Worm (Caenorhabditis elegans) whole organism, L3 larva: ENCODE measurements around the gene bath-1.
"Not testable (repeated sequence)": the region's sequence is repeated elsewhere in the genome, so short reads cannot be mapped to it uniquely, and the experiment has no call there.

ENCODE experiments used
- ZK546.5 ChIP-seq: sonication (generic microtip); optimal IDR thresholded peaks from 2 replicates; lab custom pipeline; 2017; ENCODE audit warnings: missing biosample characterization, missing genetic modification characterization
- aly-2 ChIP-seq: fragments of 150-350 bp; optimal IDR thresholded peaks from 2 replicates; lab custom pipeline; 2014; ENCODE audit warnings: missing biosample characterization, missing genetic modification characterization
- ceh-16 ChIP-seq: sonication (generic microtip); optimal IDR thresholded peaks from 2 replicates; lab custom pipeline; 2017; ENCODE audit warnings: missing biosample characterization, missing genetic modification characterization
- ceh-28 ChIP-seq: fragments of 150-350 bp; optimal IDR thresholded peaks from 2 replicates; lab custom pipeline; 2014; ENCODE audit warnings: missing biosample characterization, missing genetic modification reagents, missing genetic modification characterization
- ceh-82 ChIP-seq: fragments of 150-350 bp; optimal IDR thresholded peaks from 2 replicates; lab custom pipeline; 2014; ENCODE audit warnings: missing biosample characterization, missing genetic modification characterization
- daf-12 ChIP-seq: fragments of 150-350 bp; optimal IDR thresholded peaks from 2 replicates; lab custom pipeline; 2014; ENCODE audit warnings: missing biosample characterization, missing genetic modification reagents, missing genetic modification characterization
- egl-27 ChIP-seq: sonication (generic microtip); optimal IDR thresholded peaks from 4 replicates; lab custom pipeline; 2017; ENCODE audit warnings: missing biosample characterization, missing genetic modification reagents, missing genetic modification characterization
- egl-5 ChIP-seq: fragments of 150-350 bp; optimal IDR thresholded peaks from 2 replicates; lab custom pipeline; 2017; ENCODE audit warnings: missing biosample characterization, missing genetic modification reagents, missing genetic modification characterization, inconsistent platforms
- elt-2 ChIP-seq: sonication (generic microtip); optimal IDR thresholded peaks from 2 replicates; lab custom pipeline; 2016; ENCODE audit warnings: missing genetic modification reagents, mild to moderate bottlenecking, missing genetic modification characterization, missing compliant biosample characterization
- elt-3 ChIP-seq, 3 experiments: fragments of 150-350 bp in 1 of 3; sonication (generic microtip) in 2 of 3; optimal IDR thresholded peaks; 2 replicates in 2 of 3; 4 replicates in 1 of 3; lab custom pipeline; 2014 to 2017; ENCODE audit warnings: missing biosample characterization in 3 of 3, missing genetic modification characterization in 3 of 3
- eor-1 ChIP-seq, 2 experiments: fragments of 150-350 bp; optimal IDR thresholded peaks; 2 replicates each; lab custom pipeline; 2014 to 2018; ENCODE audit warnings: missing biosample characterization in 2 of 2, missing genetic modification characterization in 2 of 2
- fkh-10 ChIP-seq: sonication (generic microtip); optimal IDR thresholded peaks from 2 replicates; lab custom pipeline; 2017; ENCODE audit warnings: missing biosample characterization, missing genetic modification reagents, missing genetic modification characterization
- fkh-2 ChIP-seq: fragments of 150-350 bp; optimal IDR thresholded peaks from 2 replicates; lab custom pipeline; 2014; ENCODE audit warnings: missing biosample characterization, missing genetic modification reagents, missing genetic modification characterization
- fos-1 ChIP-seq: fragments of 150-350 bp; optimal IDR thresholded peaks from 2 replicates; lab custom pipeline; 2014; ENCODE audit warnings: missing biosample characterization, missing genetic modification characterization
- hmg-11 ChIP-seq: sonication (generic microtip); optimal IDR thresholded peaks from 2 replicates; lab custom pipeline; 2016; ENCODE audit warnings: missing genetic modification characterization, missing compliant biosample characterization
- jun-1 ChIP-seq: fragments of 150-350 bp; optimal IDR thresholded peaks from 2 replicates; lab custom pipeline; 2014; ENCODE audit warnings: missing biosample characterization, missing genetic modification reagents, missing genetic modification characterization
- lin-15B ChIP-seq: fragments of 150-350 bp; optimal IDR thresholded peaks from 2 replicates; lab custom pipeline; 2014; ENCODE audit warnings: missing biosample characterization, missing genetic modification characterization
- lin-39 ChIP-seq: fragments of 150-350 bp; optimal IDR thresholded peaks from 2 replicates; lab custom pipeline; 2018; ENCODE audit warnings: missing biosample characterization, missing genetic modification reagents, missing genetic modification characterization
- lsy-12 ChIP-seq: sonication (generic microtip); optimal IDR thresholded peaks from 2 replicates; lab custom pipeline; 2016; ENCODE audit warnings: mild to moderate bottlenecking, missing genetic modification characterization, missing compliant biosample characterization
- mdl-1 ChIP-seq: fragments of 150-350 bp; optimal IDR thresholded peaks from 2 replicates; lab custom pipeline; 2014; ENCODE audit warnings: missing biosample characterization, missing genetic modification characterization
- mml-1 ChIP-seq: fragments of 150-350 bp; sonication (generic microtip); optimal IDR thresholded peaks from 3 replicates; lab custom pipeline; 2014; ENCODE audit warnings: missing biosample characterization, missing genetic modification characterization
- nfya-1 ChIP-seq: sonication (generic microtip); optimal IDR thresholded peaks from 2 replicates; lab custom pipeline; 2017; ENCODE audit warnings: missing genetic modification characterization, mild to moderate bottlenecking, missing compliant biosample characterization, antibody characterized with exemption, moderate library complexity; ENCODE audit not compliant: insufficient read depth
- nhr-237 ChIP-seq: fragments of 150-350 bp; optimal IDR thresholded peaks from 2 replicates; lab custom pipeline; 2014; ENCODE audit warnings: missing biosample characterization, missing genetic modification characterization
- nhr-25 ChIP-seq: sonication (generic microtip); optimal IDR thresholded peaks from 2 replicates; lab custom pipeline; 2017; ENCODE audit warnings: missing biosample characterization, missing genetic modification characterization
- nhr-28 ChIP-seq: fragments of 150-350 bp; optimal IDR thresholded peaks from 2 replicates; lab custom pipeline; 2014; ENCODE audit warnings: missing biosample characterization, missing genetic modification characterization
- nhr-76 ChIP-seq: fragments of 150-350 bp; sonication (generic microtip); optimal IDR thresholded peaks from 5 replicates; lab custom pipeline; 2014; ENCODE audit warnings: missing biosample characterization, missing genetic modification characterization
- nhr-77 ChIP-seq: fragments of 150-350 bp; optimal IDR thresholded peaks from 2 replicates; lab custom pipeline; 2014; ENCODE audit warnings: missing biosample characterization, missing genetic modification characterization
- pqm-1 ChIP-seq: fragments of 150-350 bp; optimal IDR thresholded peaks from 2 replicates; lab custom pipeline; 2017; ENCODE audit warnings: missing biosample characterization, missing genetic modification characterization, inconsistent platforms
- sea-2 ChIP-seq: fragments of 150-350 bp; sonication (generic microtip); optimal IDR thresholded peaks from 4 replicates; lab custom pipeline; 2014; ENCODE audit warnings: missing biosample characterization, missing genetic modification reagents, missing genetic modification characterization
- unc-39 ChIP-seq: sonication (generic microtip); optimal IDR thresholded peaks from 4 replicates; lab custom pipeline; 2017; ENCODE audit warnings: missing biosample characterization, missing genetic modification characterization
- unc-62 ChIP-seq: fragments of 150-350 bp; sonication (generic microtip); optimal IDR thresholded peaks from 4 replicates; lab custom pipeline; 2014; ENCODE audit warnings: missing biosample characterization, missing genetic modification reagents, missing genetic modification characterization
- zag-1 ChIP-seq: fragments of 150-350 bp; optimal IDR thresholded peaks from 2 replicates; lab custom pipeline; 2014; ENCODE audit warnings: missing biosample characterization, missing genetic modification characterization
- ztf-11 ChIP-seq: fragments of 150-350 bp; optimal IDR thresholded peaks from 2 replicates; lab custom pipeline; 2014; ENCODE audit warnings: missing biosample characterization, missing genetic modification characterization
- ztf-4 ChIP-seq: fragments of 150-350 bp; optimal IDR thresholded peaks from 2 replicates; lab custom pipeline; 2014; ENCODE audit warnings: missing biosample characterization, missing genetic modification characterization

The bath-1 gene

ce11 chrII:2051372-2051771 lies 22.8 kb upstream of the bath-1 start, which contains the start of gene fbxb-35:
TSS of gene fbxb-35 (plus strand) at chrII:2051672.
- no peak for TF ChIP-seq aly-2
- no peak for TF ChIP-seq elt-3 (tag; optimal IDR thresholded peaks at IDR 0.05; lab: Kevin White, UChicago)
- no peak for TF ChIP-seq mdl-1 (tag; lab: Kevin White, UChicago)
- TF ChIP-seq nfya-1 (tag; lab: Kevin White, UChicago): no peak
- TF ChIP-seq lin-39: no peak
- no peak for TF ChIP-seq egl-27 (tag; lab: Kevin White, UChicago)

ce11 chrII:2046556-2046955 lies 17.9 kb upstream of the bath-1 start, which contains the start of gene math-1:
TSS of gene math-1 (minus strand) at chrII:2046656.
- TF ChIP-seq ceh-82; unc-39 (tag; lab: Kevin White, UChicago); elt-3 (tag; optimal IDR thresholded peaks at IDR 0.05; lab: Kevin White, UChicago): not testable (repeated sequence)

- TF ChIP-seq lin-15B (tag; lab: Kevin White, UChicago) (no peak), jun-1 (tag; lab: Kevin White, UChicago) (no peak), egl-5 (tag; lab: Kevin White, UChicago) (no peak), mml-1 (tag; lab: Kevin White, UChicago) (no peak), ceh-16 (no peak), ZK546.5 (no peak)
Measured at ce11 chrII:2045505-2045904, 16.9 kb upstream of the bath-1 start, which contains the start of gene bath-24. TSS of gene bath-24 (minus strand) at chrII:2045605.

ce11 chrII:2042447-2042846 lies 13.8 kb upstream of the bath-1 start, which contains the start of gene bath-20:
TSS of gene bath-20 (minus strand) at chrII:2042547.
- TF ChIP-seq unc-62 (GFP tag; lab: Kevin White, UChicago) (no peak), ztf-11 (tag; lab: Kevin White, UChicago) (no peak), sea-2 (no peak), zag-1 (no peak), fkh-10 (GFP tag; lab: Kevin White, UChicago) (no peak), elt-2 (no peak), ceh-28 (tag; lab: Kevin White, UChicago) (no peak), ztf-4 (tag; lab: Kevin White, UChicago) (no peak), nhr-28 (tag; lab: Kevin White, UChicago) (no peak), ceh-82 (no peak)

- TF ChIP-seq fos-1 (tag; lab: Kevin White, UChicago): no peak
- TF ChIP-seq nfya-1 (tag; lab: Kevin White, UChicago): no peak
- TF ChIP-seq ceh-16: no peak
- TF ChIP-seq daf-12 (tag; lab: Kevin White, UChicago): no peak
- TF ChIP-seq lin-15B (tag; lab: Kevin White, UChicago): no peak
- TF ChIP-seq nhr-25: no peak
- no peak for TF ChIP-seq ZK546.5
- no peak for TF ChIP-seq pqm-1 (tag; lab: Kevin White, UChicago)
- no peak for TF ChIP-seq lsy-12
- TF ChIP-seq sea-2: no peak
- no peak for TF ChIP-seq hmg-11 (tag; lab: Kevin White, UChicago)
- no peak for TF ChIP-seq eor-1 (tag; optimal IDR thresholded peaks at IDR 0.05; lab: Kevin White, UChicago)
- TF ChIP-seq nhr-77: no peak
- TF ChIP-seq egl-5 (tag; lab: Kevin White, UChicago): no peak
- no peak for TF ChIP-seq nhr-237 (tag; lab: Kevin White, UChicago)
- no peak for TF ChIP-seq fkh-2 (tag; lab: Kevin White, UChicago)
- TF ChIP-seq nhr-76 (tag; lab: Kevin White, UChicago): no peak
- no peak for TF ChIP-seq unc-62 (GFP tag; lab: Kevin White, UChicago)
- no peak for TF ChIP-seq ceh-28 (tag; lab: Kevin White, UChicago)
- TF ChIP-seq, all 47 proteins: peak for 0
Measured at ce11 chrII:2039288-2039687, 10.7 kb upstream of the bath-1 start, which contains the start of gene bath-19. TSS of gene bath-19 (minus strand) at chrII:2039388.
